Worm (Caenorhabditis elegans): ENCODE results near the gene tnt-4.

- no peak for TF ChIP-seq flt-1 (GFP tag; IDR thresholded peaks at IDR 0.05)
- no peak for TF ChIP-seq B0310.2 (tag; optimal IDR thresholded peaks at IDR 0.05)
- TF ChIP-seq tbx-11 (GFP tag; IDR thresholded peaks at IDR 0.05) = no peak
- TF ChIP-seq tbx-37 (GFP tag; conservative IDR thresholded peaks at IDR 0.05) = no peak
These were observed 37.2 kb upstream of the tnt-4 start, which contains the start of gene F59A7.12 for ce11 chrV:2029877-2030276.
